Fruit fly (Drosophila melanogaster) whole organism, wandering third instar larva: Measurements from ENCODE around the gene CG3528.

ENCODE experiments used
- Abd-B ChIP-seq: fragments of >200 bp; optimal IDR thresholded peaks from 2 replicates; lab custom pipeline; 2017; ENCODE audit warnings: missing biosample characterization, missing genetic modification characterization
- CrebA ChIP-seq: fragments of 200-800 bp; sonication (Bioruptor generic); optimal IDR thresholded peaks from 2 replicates; lab custom pipeline; 2016; ENCODE audit warnings: missing biosample characterization, mild to moderate bottlenecking, missing genetic modification characterization, borderline replicate concordance
- Dfd ChIP-seq: fragments of >200 bp; optimal IDR thresholded peaks from 2 replicates; lab custom pipeline; 2017; ENCODE audit warnings: missing biosample characterization, missing genetic modification characterization
- Dif ChIP-seq: fragments of 200-275, 200-300 bp; sonication (Bioruptor generic); optimal IDR thresholded peaks from 2 replicates; lab custom pipeline; 2018; ENCODE audit warnings: missing biosample characterization, missing genetic modification characterization; ENCODE audit not compliant: partially characterized antibody
- OdsH ChIP-seq: fragments of 200-800 bp; sonication (Bioruptor generic); optimal IDR thresholded peaks from 2 replicates; lab custom pipeline; 2016; ENCODE audit warnings: missing biosample characterization, mild to moderate bottlenecking, missing genetic modification characterization
- Rel ChIP-seq, 2 experiments: fragments of 200-800 bp; sonication (Bioruptor generic) in 1 of 2; optimal IDR thresholded peaks; 2 replicates in 1 of 2; 3 replicates in 1 of 2; lab custom pipeline; 2016 to 2019; ENCODE audit warnings: mild to moderate bottlenecking in 2 of 2, missing biosample characterization in 2 of 2, missing genetic modification characterization in 2 of 2, moderate library complexity in 1 of 2
- dsf ChIP-seq: sonication (Bioruptor generic); optimal IDR thresholded peaks from 2 replicates; lab custom pipeline; 2016; ENCODE audit warnings: missing biosample characterization, missing genetic modification characterization, borderline replicate concordance
- fru ChIP-seq: fragments of 200-800 bp; sonication (Bioruptor generic); optimal IDR thresholded peaks from 3 replicates; lab custom pipeline; 2016; ENCODE audit warnings: missing biosample characterization, mild to moderate bottlenecking, missing genetic modification characterization
- pan ChIP-seq: fragments of >200 bp; optimal IDR thresholded peaks from 2 replicates; lab custom pipeline; 2017
- psq ChIP-seq: fragments of 200-800 bp; sonication (Bioruptor generic); optimal IDR thresholded peaks from 3 replicates; lab custom pipeline; 2017; ENCODE audit warnings: missing biosample characterization, mild to moderate bottlenecking, missing genetic modification characterization, moderate library complexity
- sv ChIP-seq: fragments of 200-800 bp; sonication (Bioruptor generic); optimal IDR thresholded peaks from 3 replicates; lab custom pipeline; 2016; ENCODE audit warnings: missing biosample characterization, missing genetic modification characterization
- usp ChIP-seq: fragments of >200 bp; optimal IDR thresholded peaks from 2 replicates; lab custom pipeline; 2017; ENCODE audit warnings: missing biosample characterization, missing genetic modification characterization

dm6 chr2L:2501823-2502222, 16.0 kb downstream of the CG3528 start:
- TF ChIP-seq usp (GFP tag; lab: Kevin White, UChicago) (no peak), pan (no peak), Abd-B (GFP tag; lab: Kevin White, UChicago) (no peak), CrebA (GFP tag; lab: Kevin White, UChicago) (no peak), fru (GFP tag; lab: Kevin White, UChicago) (no peak), Rel (GFP tag; optimal IDR thresholded peaks at IDR 0.05; lab: Kevin White, UChicago) (no peak), Rel (tag; optimal IDR thresholded peaks at IDR 0.05; lab: Kevin White, UChicago) (no peak), dsf (no peak), Dif (GFP tag; lab: Kevin White, UChicago) (no peak), OdsH (GFP tag; lab: Kevin White, UChicago) (no peak), sv (GFP tag; lab: Kevin White, UChicago) (no peak), Dfd (GFP tag; lab: Kevin White, UChicago) (no peak), psq (no peak)
